Fruit fly (Drosophila melanogaster) whole organism, embryonic: ENCODE measurements around the gene CG9130.

ENCODE experiments used
- Ada2b ChIP-seq: fragments of 200-800 bp; sonication (Bioruptor generic); IDR thresholded peaks from 2 replicates; pipeline ENCODE4 v1.3.6; 2022; ENCODE audit warnings: missing biosample characterization, missing genetic modification characterization
- Atf-2 ChIP-seq: fragments of 200-800 bp; sonication (Bioruptor generic); optimal IDR thresholded peaks from 2 replicates; lab custom pipeline; 2016; ENCODE audit warnings: missing biosample characterization, missing genetic modification characterization
- CG10321 ChIP-seq: fragments of 200-800 bp; sonication (Bioruptor generic); IDR thresholded peaks from 2 replicates; pipeline ENCODE4 v1.3.6; 2022; ENCODE audit warnings: missing biosample characterization, missing genetic modification characterization
- CG10959 ChIP-seq: fragments of 200-800 bp; sonication (Bioruptor generic); IDR thresholded peaks from 2 replicates; pipeline ENCODE4 v1.3.6; 2022; ENCODE audit warnings: missing biosample characterization, missing genetic modification characterization
- CG11085 ChIP-seq: fragments of 200-800 bp; sonication (Bioruptor generic); IDR thresholded peaks from 2 replicates; pipeline ENCODE4 v1.3.6; 2022; ENCODE audit warnings: missing biosample characterization, missing genetic modification characterization
- CG1233 ChIP-seq: fragments of 200-800 bp; sonication (Bioruptor generic); optimal IDR thresholded peaks from 4 replicates; lab custom pipeline; 2018; ENCODE audit warnings: missing biosample characterization, mild to moderate bottlenecking, missing genetic modification characterization
- CG12659 ChIP-seq: fragments of 200-800 bp; sonication (Bioruptor generic); optimal IDR thresholded peaks from 3 replicates; lab custom pipeline; 2017; ENCODE audit warnings: mild to moderate bottlenecking, missing biosample characterization, missing genetic modification reagents, missing genetic modification characterization
- CG15514 ChIP-seq: fragments of 200-800 bp; sonication (Bioruptor generic); optimal IDR thresholded peaks from 3 replicates; lab custom pipeline; 2017; ENCODE audit warnings: missing biosample characterization, missing genetic modification characterization, mild to moderate bottlenecking, moderate library complexity, missing genetic modification reagents
- CG15696 ChIP-seq: fragments of 200-800 bp; sonication (Bioruptor generic); optimal IDR thresholded peaks from 2 replicates; lab custom pipeline; 2019; ENCODE audit warnings: missing biosample characterization, mild to moderate bottlenecking, missing genetic modification characterization, moderate library complexity
- CG17359 ChIP-seq: fragments of 200-800 bp; sonication (Bioruptor generic); optimal IDR thresholded peaks from 3 replicates; lab custom pipeline; 2018; ENCODE audit warnings: missing biosample characterization, mild to moderate bottlenecking, missing genetic modification characterization, moderate library complexity
- CG18476 ChIP-seq: fragments of 200-800 bp; sonication (Bioruptor generic); optimal IDR thresholded peaks from 2 replicates; lab custom pipeline; 2016; ENCODE audit warnings: missing biosample characterization, mild to moderate bottlenecking, missing genetic modification characterization
- CG18764 ChIP-seq: fragments of 200-800 bp; sonication (Bioruptor generic); optimal IDR thresholded peaks from 3 replicates; lab custom pipeline; 2016; ENCODE audit warnings: missing biosample characterization, missing genetic modification characterization
- CG2116 ChIP-seq: fragments of 200-800 bp; sonication (Bioruptor generic); optimal IDR thresholded peaks from 3 replicates; lab custom pipeline; 2018; ENCODE audit warnings: missing biosample characterization, mild to moderate bottlenecking, missing genetic modification characterization
- CG30403 ChIP-seq: fragments of 200-800 bp; sonication (Bioruptor generic); optimal IDR thresholded peaks from 3 replicates; lab custom pipeline; 2016; ENCODE audit warnings: missing biosample characterization, missing genetic modification characterization
- CG32767 ChIP-seq: fragments of 200-800 bp; sonication (Bioruptor generic); IDR thresholded peaks from 2 replicates; pipeline ENCODE4 v1.3.6; 2022; ENCODE audit warnings: missing biosample characterization, missing genetic modification characterization
- CG4404 ChIP-seq: fragments of 200-800 bp; sonication (Bioruptor generic); IDR thresholded peaks from 2 replicates; pipeline ENCODE4 v1.3.6; 2022; ENCODE audit warnings: missing biosample characterization, missing genetic modification characterization
- CG8765 ChIP-seq: fragments of 200-800 bp; sonication (Bioruptor generic); IDR thresholded peaks from 2 replicates; pipeline ENCODE4 v1.3.6; 2022; ENCODE audit warnings: missing biosample characterization, missing genetic modification characterization
- CG9437 ChIP-seq: fragments of 200-800 bp; sonication (Bioruptor generic); optimal IDR thresholded peaks from 2 replicates; lab custom pipeline; 2018; ENCODE audit warnings: missing biosample characterization, mild to moderate bottlenecking, missing genetic modification characterization
- CG9727 ChIP-seq: fragments of 200-800 bp; sonication (Bioruptor generic); optimal IDR thresholded peaks from 3 replicates; lab custom pipeline; 2017; ENCODE audit warnings: missing biosample characterization, mild to moderate bottlenecking, missing genetic modification characterization
- CG9876 ChIP-seq: fragments of 200-800 bp; sonication (Bioruptor generic); optimal IDR thresholded peaks from 2 replicates; lab custom pipeline; 2016; ENCODE audit warnings: missing biosample characterization, missing genetic modification characterization
- Dfd ChIP-seq, 2 experiments: fragments of >200 bp; optimal IDR thresholded peaks; 2 replicates each; lab custom pipeline; 2017; ENCODE audit warnings: missing biosample characterization in 2 of 2, missing genetic modification characterization in 2 of 2
- Dp ChIP-seq: fragments of 200-800 bp; sonication (Bioruptor generic); optimal IDR thresholded peaks from 2 replicates; lab custom pipeline; 2018; ENCODE audit warnings: missing biosample characterization, mild to moderate bottlenecking, missing genetic modification characterization, moderate library complexity
- Fer3 ChIP-seq: fragments of 200-800 bp; sonication (Bioruptor generic); optimal IDR thresholded peaks from 2 replicates; lab custom pipeline; 2018; ENCODE audit warnings: missing biosample characterization, mild to moderate bottlenecking, missing genetic modification characterization, moderate library complexity
- H2.0 ChIP-seq: fragments of 200-800 bp; sonication (Bioruptor generic); IDR thresholded peaks from 2 replicates; pipeline ENCODE4 v1.3.6; 2022; ENCODE audit warnings: missing biosample characterization, missing genetic modification characterization
- Neu2 ChIP-seq: fragments of 200-800 bp; sonication (Bioruptor generic); optimal IDR thresholded peaks from 3 replicates; lab custom pipeline; 2016; ENCODE audit warnings: missing biosample characterization, missing genetic modification characterization, borderline replicate concordance
- NfI ChIP-seq: fragments of 200-800 bp; sonication (Bioruptor generic); optimal IDR thresholded peaks from 3 replicates; lab custom pipeline; 2018; ENCODE audit warnings: missing biosample characterization, mild to moderate bottlenecking, missing genetic modification characterization, moderate library complexity
- Oaz ChIP-seq: fragments of 200-800 bp; sonication (Bioruptor generic); IDR thresholded peaks from 2 replicates; pipeline ENCODE4 v1.3.6; 2022; ENCODE audit warnings: missing biosample characterization, missing genetic modification characterization
- PHDP ChIP-seq: fragments of 200-800 bp; sonication (Bioruptor generic); optimal IDR thresholded peaks from 3 replicates; lab custom pipeline; 2018; ENCODE audit warnings: missing biosample characterization, mild to moderate bottlenecking, missing genetic modification characterization, moderate library complexity
- Ravus ChIP-seq: fragments of 200-800 bp; sonication (Bioruptor generic); IDR thresholded peaks from 2 replicates; pipeline ENCODE4 v1.3.6; 2022; ENCODE audit warnings: missing biosample characterization, missing genetic modification characterization
- Trl ChIP-seq, 3 experiments: fragments of >200 bp in 2 of 3; fragments of 200-800 bp in 1 of 3; sonication (Bioruptor generic) in 1 of 3; optimal IDR thresholded peaks; 2 replicates in 1 of 3; 3 replicates in 2 of 3; lab custom pipeline; 2016 to 2017; ENCODE audit warnings: missing biosample characterization in 1 of 3, missing genetic modification characterization in 1 of 3
- abd-A ChIP-seq: fragments of 200-800 bp; sonication (Bioruptor generic); optimal IDR thresholded peaks from 3 replicates; lab custom pipeline; 2019; ENCODE audit warnings: missing biosample characterization, mild to moderate bottlenecking, missing genetic modification characterization, moderate library complexity
- bbx ChIP-seq: fragments of 200-800 bp; sonication (Bioruptor generic); IDR thresholded peaks from 2 replicates; pipeline ENCODE4 v1.3.6; 2022; ENCODE audit warnings: missing biosample characterization, missing genetic modification characterization; ENCODE audit not compliant: partially characterized antibody
- bigmax ChIP-seq: fragments of 200-800 bp; sonication (Bioruptor generic); optimal IDR thresholded peaks from 2 replicates; lab custom pipeline; 2018; ENCODE audit warnings: missing biosample characterization, mild to moderate bottlenecking, missing genetic modification characterization
- cad ChIP-seq: fragments of >200 bp; optimal IDR thresholded peaks from 2 replicates; lab custom pipeline; 2017; ENCODE audit warnings: missing biosample characterization, missing genetic modification characterization
- ci ChIP-seq: fragments of 200-800 bp; sonication (Bioruptor generic); IDR thresholded peaks from 3 replicates; pipeline ENCODE4 v1.3.6; 2022; ENCODE audit warnings: missing biosample characterization, missing genetic modification characterization
- crp ChIP-seq, 2 experiments: fragments of 200-800 bp; sonication (Bioruptor generic); optimal IDR thresholded peaks; 2 replicates in 1 of 2; 3 replicates in 1 of 2; lab custom pipeline; 2017; ENCODE audit warnings: missing biosample characterization in 2 of 2, missing genetic modification characterization in 2 of 2, mild to moderate bottlenecking in 1 of 2, moderate library complexity in 1 of 2
- dan ChIP-seq: fragments of 200-800 bp; sonication (Bioruptor generic); IDR thresholded peaks from 2 replicates; pipeline ENCODE4 v1.3.6; 2022; ENCODE audit warnings: missing biosample characterization, missing genetic modification characterization
- dysf ChIP-seq: fragments of 200-800 bp; sonication (Bioruptor generic); IDR thresholded peaks from 3 replicates; pipeline ENCODE4 v1.3.6; 2022; ENCODE audit warnings: missing biosample characterization, missing genetic modification characterization
- eve ChIP-seq, 2 experiments: fragments of >200 bp; optimal IDR thresholded peaks; 2 replicates each; lab custom pipeline; 2017; ENCODE audit warnings: missing biosample characterization in 2 of 2, missing genetic modification characterization in 2 of 2
- fd64A ChIP-seq: fragments of 200-800 bp; sonication (Bioruptor generic); optimal IDR thresholded peaks from 3 replicates; lab custom pipeline; 2018; ENCODE audit warnings: missing biosample characterization, mild to moderate bottlenecking, missing genetic modification characterization
- fru ChIP-seq: fragments of >200 bp; optimal IDR thresholded peaks from 2 replicates; lab custom pipeline; 2017
- gsb-n ChIP-seq: fragments of 200-800 bp; sonication (Bioruptor generic); optimal IDR thresholded peaks from 3 replicates; lab custom pipeline; 2018; ENCODE audit warnings: missing biosample characterization, mild to moderate bottlenecking, missing genetic modification characterization
- ham ChIP-seq: fragments of 200-800 bp; sonication (Bioruptor generic); IDR thresholded peaks from 2 replicates; pipeline ENCODE4 v1.3.6; 2022; ENCODE audit warnings: missing biosample characterization, missing genetic modification characterization
- jing ChIP-seq: fragments of 200-800 bp; sonication (Bioruptor generic); optimal IDR thresholded peaks from 2 replicates; lab custom pipeline; 2018; ENCODE audit warnings: missing biosample characterization, mild to moderate bottlenecking, missing genetic modification characterization
- lola ChIP-seq, 3 experiments: fragments of >200 bp in 2 of 3; fragments of 200-800 bp in 1 of 3; sonication (Bioruptor generic) in 1 of 3; optimal IDR thresholded peaks; 2 replicates each; lab custom pipeline; 2017 to 2019; ENCODE audit warnings: missing biosample characterization in 3 of 3, missing genetic modification characterization in 3 of 3, mild to moderate bottlenecking in 1 of 3, moderate library complexity in 1 of 3
- oc ChIP-seq: fragments of 200-800 bp; sonication (Bioruptor generic); optimal IDR thresholded peaks from 2 replicates; lab custom pipeline; 2018; ENCODE audit warnings: missing biosample characterization, mild to moderate bottlenecking, missing genetic modification characterization, moderate library complexity
- odd ChIP-seq: fragments of 200-800 bp; sonication (Bioruptor generic); optimal IDR thresholded peaks from 2 replicates; lab custom pipeline; 2017; ENCODE audit warnings: missing biosample characterization, mild to moderate bottlenecking, missing genetic modification characterization
- pita ChIP-seq: fragments of 200-800 bp; sonication (Bioruptor generic); optimal IDR thresholded peaks from 2 replicates; lab custom pipeline; 2017; ENCODE audit warnings: missing biosample characterization, mild to moderate bottlenecking, missing genetic modification characterization
- sd ChIP-seq: fragments of 200-800 bp; sonication (Bioruptor generic); optimal IDR thresholded peaks from 3 replicates; lab custom pipeline; 2018; ENCODE audit warnings: missing biosample characterization, mild to moderate bottlenecking, missing genetic modification characterization, moderate library complexity
- slp2 ChIP-seq: fragments of 200-800 bp; sonication (Bioruptor generic); optimal IDR thresholded peaks from 2 replicates; lab custom pipeline; 2016; ENCODE audit warnings: missing biosample characterization, missing genetic modification characterization
- zfh1 ChIP-seq: fragments of 200-800 bp; sonication (Bioruptor generic); IDR thresholded peaks from 3 replicates; pipeline ENCODE4 v1.3.6; 2022; ENCODE audit warnings: missing biosample characterization, missing genetic modification characterization

CG9130 gene

dm6 chr3L:1216460-1216859 is 35.4 kb upstream of the CG9130 start (continued):
- TF ChIP-seq Ravus (GFP tag; lab: Robert Waterston, UW): no peak
- TF ChIP-seq odd (GFP tag; lab: Kevin White, UChicago): no peak
- no peak for TF ChIP-seq CG2116 (GFP tag; lab: Kevin White, UChicago)
- peak; percentile 45 for TF ChIP-seq CG30403 (GFP tag; lab: Kevin White, UChicago)
- no peak for TF ChIP-seq CG9876
- peak; percentile 28 for TF ChIP-seq jing (GFP tag; lab: Kevin White, UChicago)
- TF ChIP-seq ci (GFP tag; lab: Robert Waterston, UW): peak; percentile 70
- TF ChIP-seq Atf-2: no peak
- no peak for TF ChIP-seq zfh1
- TF ChIP-seq CG15514: no peak
- no peak for TF ChIP-seq H2.0 (GFP tag; lab: Robert Waterston, UW)
- TF ChIP-seq CG11085: no peak
- TF ChIP-seq bbx (GFP tag; lab: Robert Waterston, UW): no peak
- TF ChIP-seq Fer3 (tag; lab: Kevin White, UChicago): peak; percentile 42
- TF ChIP-seq abd-A (tag; lab: Kevin White, UChicago): no peak
- TF ChIP-seq gsb-n (tag; lab: Kevin White, UChicago): peak; percentile 58
- no peak for TF ChIP-seq eve (GFP tag; optimal IDR thresholded peaks at IDR 0.05; lab: Kevin White, UChicago)
- no peak for TF ChIP-seq CG10321 (GFP tag; lab: Robert Waterston, UW)
- no peak for TF ChIP-seq dan
- TF ChIP-seq CG17359: peak; percentile 62
- no peak for TF ChIP-seq Dp
- TF ChIP-seq Oaz: no peak
- peak; percentile 9 for TF ChIP-seq CG9727
- TF ChIP-seq sd: no peak
- TF ChIP-seq CG32767: peak; percentile 37; the same call in 1 of the 2 replicates
- 0 out of 2 replicates have a peak, but pooled peaks have one; percentile 8 for TF ChIP-seq CG4404 (GFP tag; lab: Robert Waterston, UW)
- TF ChIP-seq CG1233 (GFP tag; lab: Kevin White, UChicago): peak; percentile 6
- no peak for TF ChIP-seq fru (lab: Kevin White, UChicago)
- TF ChIP-seq lola (GFP tag; optimal IDR thresholded peaks at IDR 0.05; lab: Kevin White, UChicago): peak in 1 of 3 experiments; percentile 44
- no peak for TF ChIP-seq Trl (optimal IDR thresholded peaks at IDR 0.05; lab: Kevin White, UChicago)
- TF ChIP-seq Trl (GFP tag; optimal IDR thresholded peaks at IDR 0.05; lab: Kevin White, UChicago): peak; percentile 2
- TF ChIP-seq bigmax (GFP tag; lab: Kevin White, UChicago): no peak
- TF ChIP-seq CG15696: peak; percentile 48
- TF ChIP-seq cad (GFP tag; lab: Kevin White, UChicago): no peak
- peak; percentile 19 for TF ChIP-seq CG18764 (GFP tag; lab: Kevin White, UChicago)
- TF ChIP-seq CG10959 (GFP tag; lab: Robert Waterston, UW): peak; percentile 54
- no peak for TF ChIP-seq fd64A (GFP tag; lab: Kevin White, UChicago)
- TF ChIP-seq pita (GFP tag; lab: Kevin White, UChicago): no peak
- TF ChIP-seq CG18476 (GFP tag; lab: Kevin White, UChicago): peak; percentile 18
- TF ChIP-seq ham (GFP tag; lab: Robert Waterston, UW): no peak
- TF ChIP-seq NfI (GFP tag; lab: Kevin White, UChicago): peak; percentile 13
- no peak for TF ChIP-seq Neu2 (GFP tag; lab: Kevin White, UChicago)
- TF ChIP-seq PHDP: peak; percentile 35
- no peak for TF ChIP-seq CG8765 (GFP tag; lab: Robert Waterston, UW)
- TF ChIP-seq CG9437: no peak
- peak; percentile 1 for TF ChIP-seq CG12659 (GFP tag; lab: Kevin White, UChicago)
- TF ChIP-seq dysf (GFP tag; lab: Robert Waterston, UW): no peak
- no peak for TF ChIP-seq Dfd (GFP tag; optimal IDR thresholded peaks at IDR 0.05; lab: Kevin White, UChicago)
- TF ChIP-seq oc: no peak
- peak; percentile 10 for TF ChIP-seq slp2 (GFP tag; lab: Kevin White, UChicago)
- peak; percentile 67 for TF ChIP-seq Ada2b (GFP tag; lab: Robert Waterston, UW)
- TF ChIP-seq crp (GFP tag; optimal IDR thresholded peaks at IDR 0.05; lab: Kevin White, UChicago): no peak
